Fruit fly (Drosophila melanogaster): ENCODE measurements around the gene SLIRP2.

SLIRP2 gene

dm6 chr3R:8663668-8664283 lies 12.9 kb downstream of the SLIRP2 start, which contains the start of gene CG8032 (continued):
- peak; percentile 7 for TF ChIP-seq CG18599 (GFP tag; optimal IDR thresholded peaks at IDR 0.05)
- TF ChIP-seq unpg (GFP tag; optimal IDR thresholded peaks at IDR 0.05) = peak; percentile 34
- peak; percentile 73 for TF ChIP-seq Lhr (GFP tag; optimal IDR thresholded peaks at IDR 0.05)
- no peak for TF ChIP-seq CG2202 (tag; optimal IDR thresholded peaks at IDR 0.05)
- peak; percentile 82 for TF ChIP-seq Ets97D (GFP tag; optimal IDR thresholded peaks at IDR 0.05)
- peak; percentile 44 for TF ChIP-seq Ptx1 (GFP tag; IDR thresholded peaks at IDR 0.05)
- peak; percentile 65 for TF ChIP-seq knrl (GFP tag; IDR thresholded peaks at IDR 0.05; ENCODE audit: partially characterized antibody)
- peak; percentile 18; the same call in 1 of the 2 replicates for TF ChIP-seq sob (GFP tag; IDR thresholded peaks at IDR 0.05)
- TF ChIP-seq CG1024 (GFP tag; IDR thresholded peaks at IDR 0.05) = no peak
- TF ChIP-seq dmrt11E (tag; optimal IDR thresholded peaks at IDR 0.05) = peak; percentile 0
- no peak for TF ChIP-seq Kr (GFP tag; optimal IDR thresholded peaks at IDR 0.05)
- TF ChIP-seq Nf-YB (GFP tag; optimal IDR thresholded peaks at IDR 0.05) = no peak
- peak; percentile 44 for TF ChIP-seq CG4820 (GFP tag; optimal IDR thresholded peaks at IDR 0.05)
- TF ChIP-seq nom (GFP tag; optimal IDR thresholded peaks at IDR 0.05) = peak; percentile 9
- peak in 1 of 2 experiments; percentile 12 for TF ChIP-seq insv (GFP tag; optimal IDR thresholded peaks at IDR 0.05)
- peak; percentile 68 for TF ChIP-seq bab2 (GFP tag; optimal IDR thresholded peaks at IDR 0.05)
- peak; percentile 39; the same call in 1 of the 2 replicates for TF ChIP-seq Atf6 (GFP tag; IDR thresholded peaks at IDR 0.05)
- peak; percentile 94 for TF ChIP-seq Sry-δ (GFP tag; optimal IDR thresholded peaks at IDR 0.05)
- no peak for TF ChIP-seq CG8089 (GFP tag; optimal IDR thresholded peaks at IDR 0.05)
- TF ChIP-seq CG11456 (GFP tag; IDR thresholded peaks at IDR 0.05) = no peak
- TF ChIP-seq toy (GFP tag; IDR thresholded peaks at IDR 0.05) = no peak
- TF ChIP-seq CG17568 (GFP tag; optimal IDR thresholded peaks at IDR 0.05) = no peak
- no peak for TF ChIP-seq tup (GFP tag; optimal IDR thresholded peaks at IDR 0.05)
- TF ChIP-seq da (GFP tag; optimal IDR thresholded peaks at IDR 0.05) = no peak
- TF ChIP-seq CG31441 (GFP tag; IDR thresholded peaks at IDR 0.05) = peak; percentile 39; the same call in 1 of the 2 replicates
- TF ChIP-seq zfh1 (GFP tag; IDR thresholded peaks at IDR 0.05) = peak; percentile 59; the same call in 2 of the 3 replicates
- TF ChIP-seq dimm (GFP tag; IDR thresholded peaks at IDR 0.05) = no peak
- peak; percentile 75 to 95 for TF ChIP-seq crp (GFP tag; optimal IDR thresholded peaks at IDR 0.05)
- TF ChIP-seq CG10321 (GFP tag; IDR thresholded peaks at IDR 0.05) = no peak
- peak; percentile 54 for TF ChIP-seq CoRest (tag; optimal IDR thresholded peaks at IDR 0.05)
- TF ChIP-seq Hmx (GFP tag; optimal IDR thresholded peaks at IDR 0.05) = no peak
- TF ChIP-seq CG31224 (GFP tag; IDR thresholded peaks at IDR 0.05) = no peak
- no peak for TF ChIP-seq CG15011 (GFP tag; optimal IDR thresholded peaks at IDR 0.05)
- no peak for TF ChIP-seq chm (GFP tag; IDR thresholded peaks at IDR 0.05)
- TF ChIP-seq HLH4C (GFP tag; IDR thresholded peaks at IDR 0.05; ENCODE audit: partially characterized antibody) = peak; percentile 59; the same call in 2 of the 3 replicates
- TF ChIP-seq CG13624 (GFP tag; optimal IDR thresholded peaks at IDR 0.05) = peak; percentile 57
- peak; percentile 54 for TF ChIP-seq E2f2 (GFP tag; IDR thresholded peaks at IDR 0.05)
- no peak for TF ChIP-seq corto (GFP tag; optimal IDR thresholded peaks at IDR 0.05)
- TF ChIP-seq repo (GFP tag; optimal IDR thresholded peaks at IDR 0.05) = no peak
- TF ChIP-seq CG34224 (GFP tag; IDR thresholded peaks at IDR 0.05; ENCODE audit: partially characterized antibody) = peak; percentile 76; the same call in 2 of the 3 replicates

Measured in whole organism, embryonic.